Worm (Caenorhabditis elegans) whole organism, young adult: ENCODE measurements around the gene T22F3.10.
A peak's percentile ranks its signal among the peaks of the same experiment; 100 is the strongest.

Experiments used
- B0336.3 ChIP-seq: fragments of 200-800 bp; sonication (Bioruptor generic); IDR thresholded peaks from 2 replicates; pipeline ENCODE4 v1.3.6; 2022; ENCODE audit warnings: missing genetic modification characterization, missing compliant biosample characterization
- F10E7.11 ChIP-seq: sonication (generic microtip); optimal IDR thresholded peaks from 2 replicates; lab custom pipeline; 2017; ENCODE audit warnings: mild to moderate bottlenecking, missing genetic modification characterization, moderate library complexity, missing compliant biosample characterization
- F37B4.10 ChIP-seq: fragments of 200-800 bp; sonication (Bioruptor generic); IDR thresholded peaks from 2 replicates; pipeline ENCODE4 v1.3.6; 2022; ENCODE audit warnings: missing genetic modification characterization, missing compliant biosample characterization
- F49E8.2 ChIP-seq: sonication (generic microtip); optimal IDR thresholded peaks from 3 replicates; lab custom pipeline; 2017; ENCODE audit warnings: missing genetic modification characterization, mild to moderate bottlenecking, missing compliant biosample characterization, antibody characterized with exemption, moderate library complexity; ENCODE audit not compliant: insufficient read depth
- K12H6.12 ChIP-seq: fragments of 200-800 bp; sonication (Bioruptor generic); optimal IDR thresholded peaks from 2 replicates; lab custom pipeline; 2018; ENCODE audit warnings: mild to moderate bottlenecking, missing genetic modification characterization, missing compliant biosample characterization
- T26A5.8 ChIP-seq: sonication (generic microtip); optimal IDR thresholded peaks from 2 replicates; lab custom pipeline; 2016; ENCODE audit warnings: missing genetic modification characterization, missing compliant biosample characterization
- Y53F4B.3 ChIP-seq: fragments of 200-800 bp; sonication (Bioruptor generic); IDR thresholded peaks from 2 replicates; pipeline ENCODE4 v1.3.6; 2022; ENCODE audit warnings: missing genetic modification reagents, missing genetic modification characterization, missing compliant biosample characterization
- athp-1 ChIP-seq: sonication (generic microtip); optimal IDR thresholded peaks from 2 replicates; lab custom pipeline; 2017; ENCODE audit warnings: mild to moderate bottlenecking, missing genetic modification characterization, missing compliant biosample characterization
- attf-3 ChIP-seq: fragments of 200-800 bp; sonication (Bioruptor generic); conservative IDR thresholded peaks from 2 replicates; pipeline ENCODE4 v1.3.6; 2022; ENCODE audit warnings: missing genetic modification reagents, missing genetic modification characterization, missing compliant biosample characterization
- bed-1 ChIP-seq: fragments of 200-800 bp; sonication (Bioruptor generic); IDR thresholded peaks from 2 replicates; pipeline ENCODE4 v1.3.6; 2022; ENCODE audit warnings: missing genetic modification reagents, missing genetic modification characterization, missing compliant biosample characterization
- bed-2 ChIP-seq: fragments of 200-800 bp; sonication (Bioruptor generic); IDR thresholded peaks from 2 replicates; pipeline ENCODE4 v1.3.6; 2022; ENCODE audit warnings: missing genetic modification reagents, missing genetic modification characterization, missing compliant biosample characterization
- ccch-3 ChIP-seq: fragments of 200-800 bp; sonication (Bioruptor generic); optimal IDR thresholded peaks from 2 replicates; lab custom pipeline; 2018; ENCODE audit warnings: mild to moderate bottlenecking, missing genetic modification characterization, missing compliant biosample characterization
- cebp-1 ChIP-seq, 2 experiments: fragments of 200-800 bp in 1 of 2; sonication (Bioruptor generic) in 1 of 2; sonication (generic microtip) in 1 of 2; IDR thresholded peaks in 1 of 2; optimal IDR thresholded peaks in 1 of 2; 2 replicates each; pipeline versions ENCODE4 v1.3.6 to Lab custom; 2017 to 2022; ENCODE audit warnings: missing compliant biosample characterization in 2 of 2, missing genetic modification characterization in 2 of 2, mild to moderate bottlenecking in 1 of 2, missing genetic modification reagents in 1 of 2, moderate library complexity in 1 of 2
- ceh-100 ChIP-seq: fragments of 200-800 bp; sonication (Bioruptor generic); IDR thresholded peaks from 2 replicates; pipeline ENCODE4 v1.3.6; 2022; ENCODE audit warnings: missing genetic modification reagents, missing genetic modification characterization, missing compliant biosample characterization
- ceh-27 ChIP-seq: fragments of 200-800 bp; sonication (Bioruptor generic); optimal IDR thresholded peaks from 2 replicates; lab custom pipeline; 2018; ENCODE audit warnings: mild to moderate bottlenecking, missing genetic modification characterization, moderate library complexity, missing compliant biosample characterization
- dox-1 ChIP-seq: fragments of 200-800 bp; sonication (Bioruptor generic); IDR thresholded peaks from 2 replicates; pipeline ENCODE4 v1.3.6; 2022; ENCODE audit warnings: missing genetic modification reagents, missing genetic modification characterization, missing compliant biosample characterization
- efl-1 ChIP-seq: fragments of 150-350 bp; optimal IDR thresholded peaks from 2 replicates; lab custom pipeline; 2014; ENCODE audit warnings: missing biosample characterization, missing genetic modification reagents, missing genetic modification characterization
- egl-44 ChIP-seq: fragments of 200-800 bp; sonication (Bioruptor generic); IDR thresholded peaks from 2 replicates; pipeline ENCODE4 v1.3.6; 2022; ENCODE audit warnings: missing genetic modification reagents, missing genetic modification characterization, missing compliant biosample characterization
- ekl-4 ChIP-seq: fragments of 200-800 bp; sonication (Bioruptor generic); IDR thresholded peaks from 2 replicates; pipeline ENCODE4 v1.3.6; 2022; ENCODE audit warnings: missing genetic modification reagents, missing genetic modification characterization, missing compliant biosample characterization
- him-1 ChIP-seq: sonication (generic microtip); optimal IDR thresholded peaks from 2 replicates; lab custom pipeline; 2016; ENCODE audit warnings: missing genotype, missing genetic modification reagents, missing genetic modification characterization, missing compliant biosample characterization
- hlh-12 ChIP-seq: sonication (generic microtip); optimal IDR thresholded peaks from 2 replicates; lab custom pipeline; 2016; ENCODE audit warnings: missing genetic modification characterization, missing compliant biosample characterization
- hlh-26 ChIP-seq: fragments of 200-800 bp; sonication (Bioruptor generic); conservative IDR thresholded peaks from 2 replicates; pipeline ENCODE4 v1.3.6; 2022; ENCODE audit warnings: missing genetic modification reagents, missing genetic modification characterization, missing compliant biosample characterization
- hrde-1 ChIP-seq: sonication (generic microtip); optimal IDR thresholded peaks from 2 replicates; lab custom pipeline; 2016; ENCODE audit warnings: missing genetic modification characterization, mild to moderate bottlenecking, missing compliant biosample characterization, moderate library complexity, missing genotype, missing genetic modification reagents, borderline replicate concordance
- lag-1 ChIP-seq: fragments of 200-800 bp; sonication (Bioruptor generic); IDR thresholded peaks from 2 replicates; pipeline ENCODE4 v1.3.6; 2022; ENCODE audit warnings: missing genetic modification reagents, missing genetic modification characterization, missing compliant biosample characterization
- lin-35 ChIP-seq, 3 experiments: fragments of 150-350 bp in 2 of 3; sonication (generic microtip) in 1 of 3; optimal IDR thresholded peaks; 2 replicates each; lab custom pipeline; 2014 to 2018; ENCODE audit warnings: missing biosample characterization in 3 of 3, missing genetic modification characterization in 3 of 3, missing genetic modification reagents in 3 of 3
- lin-40 ChIP-seq: sonication (generic microtip); optimal IDR thresholded peaks from 2 replicates; lab custom pipeline; 2016; ENCODE audit warnings: missing genetic modification characterization, mild to moderate bottlenecking, missing compliant biosample characterization, missing genotype, missing genetic modification reagents
- lin-54 ChIP-seq: fragments of 200-800 bp; sonication (Bioruptor generic); optimal IDR thresholded peaks from 2 replicates; lab custom pipeline; 2018; ENCODE audit warnings: mild to moderate bottlenecking, missing genetic modification characterization, missing compliant biosample characterization
- madf-3 ChIP-seq: fragments of 200-800 bp; sonication (Bioruptor generic); IDR thresholded peaks from 2 replicates; pipeline ENCODE4 v1.3.6; 2022; ENCODE audit warnings: missing genetic modification reagents, missing genetic modification characterization, missing compliant biosample characterization
- madf-8 ChIP-seq: fragments of 200-800 bp; sonication (Bioruptor generic); conservative IDR thresholded peaks from 2 replicates; pipeline ENCODE4 v1.3.6; 2022; ENCODE audit warnings: missing genetic modification reagents, missing genetic modification characterization, missing compliant biosample characterization
- mel-28 ChIP-seq: sonication (generic microtip); optimal IDR thresholded peaks from 2 replicates; lab custom pipeline; 2016; ENCODE audit warnings: borderline replicate concordance, mild to moderate bottlenecking, missing genetic modification characterization, missing compliant biosample characterization
- nfya-2 ChIP-seq: fragments of 200-800 bp; sonication (Bioruptor generic); IDR thresholded peaks from 2 replicates; pipeline ENCODE4 v1.3.6; 2022; ENCODE audit warnings: missing genetic modification reagents, missing genetic modification characterization, missing compliant biosample characterization
- nfyb-1 ChIP-seq: fragments of 200-800 bp; sonication (Bioruptor generic); IDR thresholded peaks from 2 replicates; pipeline ENCODE4 v1.3.6; 2022; ENCODE audit warnings: missing genetic modification reagents, missing genetic modification characterization, missing compliant biosample characterization
- pbrm-1 ChIP-seq: fragments of 200-800 bp; sonication (Bioruptor generic); IDR thresholded peaks from 2 replicates; pipeline ENCODE4 v1.3.6; 2022; ENCODE audit warnings: missing genetic modification reagents, missing genetic modification characterization, missing compliant biosample characterization
- rcor-1 ChIP-seq: fragments of 200-800 bp; sonication (Bioruptor generic); IDR thresholded peaks from 2 replicates; pipeline ENCODE4 v1.3.6; 2022; ENCODE audit warnings: missing genetic modification reagents, missing genetic modification characterization, missing compliant biosample characterization
- repo-1 ChIP-seq: sonication (generic microtip); optimal IDR thresholded peaks from 2 replicates; lab custom pipeline; 2017; ENCODE audit warnings: mild to moderate bottlenecking, missing genetic modification characterization, missing compliant biosample characterization
- snpc-1.1 ChIP-seq: sonication (generic microtip); optimal IDR thresholded peaks from 2 replicates; lab custom pipeline; 2017; ENCODE audit warnings: missing genetic modification characterization, mild to moderate bottlenecking, missing compliant biosample characterization, antibody characterized with exemption, moderate library complexity, missing genotype, missing genetic modification reagents; ENCODE audit not compliant: insufficient read depth
- sptf-2 ChIP-seq: fragments of 200-800 bp; sonication (Bioruptor generic); optimal IDR thresholded peaks from 2 replicates; lab custom pipeline; 2018; ENCODE audit warnings: mild to moderate bottlenecking, missing genetic modification characterization, missing compliant biosample characterization
- tbp1 ChIP-seq: fragments of 200-800 bp; sonication (Bioruptor generic); optimal IDR thresholded peaks from 2 replicates; lab custom pipeline; 2018; ENCODE audit warnings: mild to moderate bottlenecking, missing genetic modification characterization, missing compliant biosample characterization
- tlf-1 ChIP-seq: fragments of 200-800 bp; sonication (Bioruptor generic); optimal IDR thresholded peaks from 2 replicates; lab custom pipeline; 2018; ENCODE audit warnings: mild to moderate bottlenecking, missing genetic modification characterization, missing compliant biosample characterization
- unc-130 ChIP-seq: sonication (generic microtip); optimal IDR thresholded peaks from 2 replicates; lab custom pipeline; 2016; ENCODE audit warnings: missing genetic modification reagents, missing genetic modification characterization, missing compliant biosample characterization
- zfh-2 ChIP-seq: fragments of 200-800 bp; sonication (Bioruptor generic); conservative IDR thresholded peaks from 2 replicates; pipeline ENCODE4 v1.3.6; 2022; ENCODE audit warnings: missing genetic modification reagents, missing genetic modification characterization, missing compliant biosample characterization
- ztf-28 ChIP-seq: fragments of 200-800 bp; sonication (Bioruptor generic); IDR thresholded peaks from 2 replicates; pipeline ENCODE4 v1.3.6; 2022; ENCODE audit warnings: missing genetic modification reagents, missing genetic modification characterization, missing compliant biosample characterization
- ztf-6 ChIP-seq: fragments of 200-800 bp; sonication (Bioruptor generic); IDR thresholded peaks from 2 replicates; pipeline ENCODE4 v1.3.6; 2022; ENCODE audit warnings: missing genetic modification reagents, missing genetic modification characterization, missing compliant biosample characterization

T22F3.10 gene

ce11 chrV:3585011-3585410, 26.5 kb downstream of the T22F3.10 start (continued):
- TF ChIP-seq ceh-100 (GFP tag; lab: Robert Waterston, UW): peak; percentile 33; the same call in 1 of the 2 replicates
- TF ChIP-seq tbp1 (GFP tag; lab: Kevin White, UChicago): peak; percentile 47
- TF ChIP-seq ceh-27 (GFP tag; lab: Kevin White, UChicago): no peak
- TF ChIP-seq B0336.3 (GFP tag; lab: Robert Waterston, UW): peak; percentile 93
- TF ChIP-seq bed-1: no peak
- TF ChIP-seq F49E8.2 (tag; lab: Kevin White, UChicago): peak; percentile 77
- TF ChIP-seq unc-130: peak; percentile 90
- TF ChIP-seq lin-54 (GFP tag; lab: Kevin White, UChicago): peak; percentile 54
- no peak for TF ChIP-seq hlh-12
- TF ChIP-seq repo-1: no peak
- peak; percentile 51 for TF ChIP-seq pbrm-1 (GFP tag; lab: Robert Waterston, UW)
- TF ChIP-seq egl-44 (GFP tag; lab: Robert Waterston, UW): no peak
- TF ChIP-seq lin-35 (GFP tag; optimal IDR thresholded peaks at IDR 0.05; lab: Kevin White, UChicago): peak in 2 of 3 experiments; percentile 4 to 63
- no peak for TF ChIP-seq F37B4.10
- peak; percentile 73 for TF ChIP-seq him-1
- TF ChIP-seq snpc-1.1 (tag; lab: Kevin White, UChicago): peak; percentile 80
- peak; percentile 19; the same call in 1 of the 2 replicates for TF ChIP-seq attf-3 (GFP tag; lab: Robert Waterston, UW)
- TF ChIP-seq rcor-1 (GFP tag; lab: Robert Waterston, UW): peak; percentile 68
- TF ChIP-seq efl-1: peak; percentile 52
- TF ChIP-seq bed-2 (GFP tag; lab: Robert Waterston, UW): no peak
- TF ChIP-seq mel-28 (tag; lab: Kevin White, UChicago): no peak

- TF ChIP-seq zfh-2 (GFP tag; lab: Robert Waterston, UW): no peak
- TF ChIP-seq madf-8 (GFP tag; lab: Robert Waterston, UW): no peak
- no peak for TF ChIP-seq ztf-28 (GFP tag; lab: Robert Waterston, UW)
- no peak for TF ChIP-seq ztf-6 (GFP tag; lab: Robert Waterston, UW)
- TF ChIP-seq Y53F4B.3 (GFP tag; lab: Robert Waterston, UW): no peak
- no peak for TF ChIP-seq egl-44 (GFP tag; lab: Robert Waterston, UW)
- TF ChIP-seq, all 124 proteins: peak for 0
Measured at ce11 chrV:3583622-3584021, 27.9 kb downstream of the T22F3.10 start.

ce11 chrV:3582671-3583070, 28.9 kb downstream of the T22F3.10 start:
- no peak for TF ChIP-seq ekl-4 (GFP tag; lab: Robert Waterston, UW)
- TF ChIP-seq zfh-2 (GFP tag; lab: Robert Waterston, UW): peak; percentile 59; the same call in 1 of the 2 replicates
- no peak for TF ChIP-seq ccch-3 (GFP tag; lab: Kevin White, UChicago)
- TF ChIP-seq repo-1: no peak
- TF ChIP-seq tlf-1: no peak
- no peak for TF ChIP-seq nfya-2 (GFP tag; lab: Robert Waterston, UW)

- TF ChIP-seq athp-1 (tag; lab: Kevin White, UChicago): peak; percentile 9
- no peak for TF ChIP-seq zfh-2 (GFP tag; lab: Robert Waterston, UW)
- no peak for TF ChIP-seq T26A5.8 (tag; lab: Kevin White, UChicago)
- no peak for TF ChIP-seq F10E7.11
- TF ChIP-seq lin-40: no peak
- TF ChIP-seq sptf-2 (GFP tag; lab: Kevin White, UChicago): no peak
- no peak for TF ChIP-seq lag-1 (GFP tag; lab: Robert Waterston, UW)
- no peak for TF ChIP-seq hlh-26 (GFP tag; lab: Robert Waterston, UW)
- TF ChIP-seq bed-2 (GFP tag; lab: Robert Waterston, UW): no peak
- no peak for TF ChIP-seq nfyb-1 (GFP tag; lab: Robert Waterston, UW)
- no peak for TF ChIP-seq cebp-1 (GFP tag; IDR thresholded peaks at IDR 0.05; lab: Robert Waterston, UW)
- peak; percentile 17 for TF ChIP-seq cebp-1 (tag; optimal IDR thresholded peaks at IDR 0.05; lab: Kevin White, UChicago)
- TF ChIP-seq snpc-1.1 (tag; lab: Kevin White, UChicago): peak; percentile 18
- TF ChIP-seq ztf-28 (GFP tag; lab: Robert Waterston, UW): no peak
- TF ChIP-seq hrde-1 (tag; lab: Kevin White, UChicago): no peak
- peak; percentile 87 for TF ChIP-seq tbp1 (GFP tag; lab: Kevin White, UChicago)
- no peak for TF ChIP-seq unc-130
- no peak for TF ChIP-seq K12H6.12 (tag; lab: Kevin White, UChicago)
- 0 out of 2 replicates have a peak, but pooled peaks have one; percentile 14 for TF ChIP-seq madf-3 (GFP tag; lab: Robert Waterston, UW)
- no peak for TF ChIP-seq dox-1 (GFP tag; lab: Robert Waterston, UW)
Measured at ce11 chrV:3582086-3582485, 29.5 kb downstream of the T22F3.10 start.
